Worm (Caenorhabditis elegans) whole organism, late embryonic: Measurements from ENCODE around the gene sft-1.

Experiments
- ama-1 ChIP-seq: fragments of 150-350 bp; optimal IDR thresholded peaks from 2 replicates; lab custom pipeline; 2014
- ceh-18 ChIP-seq: sonication (generic microtip); optimal IDR thresholded peaks from 2 replicates; lab custom pipeline; 2016; ENCODE audit warnings: missing genetic modification characterization, missing compliant biosample characterization
- ceh-9 ChIP-seq: sonication (generic microtip); optimal IDR thresholded peaks from 2 replicates; lab custom pipeline; 2016; ENCODE audit warnings: mild to moderate bottlenecking, missing genetic modification characterization, inconsistent platforms, missing compliant biosample characterization
- dve-1 ChIP-seq: sonication (generic microtip); optimal IDR thresholded peaks from 2 replicates; lab custom pipeline; 2017; ENCODE audit warnings: antibody characterized with exemption, mild to moderate bottlenecking, missing genetic modification characterization, missing compliant biosample characterization
- elt-4 ChIP-seq: sonication (generic microtip); optimal IDR thresholded peaks from 2 replicates; lab custom pipeline; 2016; ENCODE audit warnings: missing genetic modification characterization, missing compliant biosample characterization
- lin-11 ChIP-seq: fragments of 200-800 bp; sonication (Bioruptor generic); optimal IDR thresholded peaks from 2 replicates; lab custom pipeline; 2018; ENCODE audit warnings: mild to moderate bottlenecking, missing genetic modification characterization, missing compliant biosample characterization
- nhr-11 ChIP-seq: fragments of 150-350 bp; optimal IDR thresholded peaks from 2 replicates; lab custom pipeline; 2014; ENCODE audit warnings: missing biosample characterization, missing genetic modification characterization
- pqm-1 ChIP-seq: sonication (generic microtip); optimal IDR thresholded peaks from 2 replicates; lab custom pipeline; 2016; ENCODE audit warnings: missing genetic modification characterization, missing compliant biosample characterization
- sox-2 ChIP-seq: fragments of 200-800 bp; sonication (Bioruptor generic); IDR thresholded peaks from 2 replicates; pipeline ENCODE4 v1.3.6; 2022; ENCODE audit warnings: missing genetic modification reagents, missing genetic modification characterization, missing compliant biosample characterization
- sox-4 ChIP-seq: sonication (generic microtip); optimal IDR thresholded peaks from 2 replicates; lab custom pipeline; 2017; ENCODE audit warnings: mild to moderate bottlenecking, missing genetic modification characterization, inconsistent platforms, missing compliant biosample characterization
- unc-3 ChIP-seq, 2 experiments: fragments of 200-800 bp in 1 of 2; sonication (Bioruptor generic) in 1 of 2; sonication (generic microtip) in 1 of 2; conservative IDR thresholded peaks in 1 of 2; optimal IDR thresholded peaks in 1 of 2; 2 replicates each; pipeline versions ENCODE4 v1.3.6 to Lab custom; 2016 to 2022; ENCODE audit warnings: missing compliant biosample characterization in 2 of 2, missing genetic modification characterization in 2 of 2, missing genetic modification reagents in 1 of 2
- unc-55 ChIP-seq: sonication (generic microtip); optimal IDR thresholded peaks from 2 replicates; lab custom pipeline; 2017; ENCODE audit warnings: missing biosample characterization, missing genetic modification reagents, missing genetic modification characterization

ce11 chrIII:3063999-3064398 lies 22.5 kb upstream of the sft-1 start, which contains the start of gene H06I04.6:
- TF ChIP-seq unc-55 (GFP tag; lab: Kevin White, UChicago) (no peak), ceh-18 (no peak), nhr-11 (tag; lab: Kevin White, UChicago) (no peak), unc-3 (GFP tag; conservative IDR thresholded peaks at IDR 0.05; lab: Robert Waterston, UW) (no peak), unc-3 (tag; optimal IDR thresholded peaks at IDR 0.05; lab: Kevin White, UChicago) (no peak), sox-2 (GFP tag; lab: Robert Waterston, UW) (no peak), lin-11 (tag; lab: Kevin White, UChicago) (no peak), ama-1 (lab: Kevin White, UChicago) (no peak), ceh-9 (no peak), sox-4 (tag; lab: Kevin White, UChicago) (no peak), pqm-1 (no peak), elt-4 (tag; lab: Kevin White, UChicago) (no peak), dve-1 (tag; lab: Kevin White, UChicago) (no peak)
